Worm (Caenorhabditis elegans) whole organism, L4/young adult: ENCODE results near the gene srh-244.
"Not testable (repeated sequence)": the region's sequence is repeated elsewhere in the genome, so short reads cannot be mapped to it uniquely, and the experiment has no call there.

Experiments used
- W03F9.2 ChIP-seq: fragments of 150-350 bp; optimal IDR thresholded peaks from 2 replicates; lab custom pipeline; 2014; ENCODE audit warnings: missing biosample characterization, missing genetic modification characterization
- dao-5 ChIP-seq: sonication (generic microtip); optimal IDR thresholded peaks from 2 replicates; lab custom pipeline; 2016; ENCODE audit warnings: missing genotype, missing genetic modification characterization, moderate library complexity, missing compliant biosample characterization
- him-1 ChIP-seq: sonication (generic microtip); optimal IDR thresholded peaks from 2 replicates; lab custom pipeline; 2016; ENCODE audit warnings: missing genotype, missing genetic modification reagents, missing genetic modification characterization, missing compliant biosample characterization

The srh-244 gene

ce11 chrV:7337218-7337617, 6.4 kb upstream of the srh-244 start, which contains the start of gene F10G2.7:
TSS of gene F10G2.7 (minus strand) at chrV:7337318.
- TF ChIP-seq him-1 (tag; lab: Kevin White, UChicago); W03F9.2 (tag; lab: Kevin White, UChicago); dao-5: not testable (repeated sequence)

DNA sequence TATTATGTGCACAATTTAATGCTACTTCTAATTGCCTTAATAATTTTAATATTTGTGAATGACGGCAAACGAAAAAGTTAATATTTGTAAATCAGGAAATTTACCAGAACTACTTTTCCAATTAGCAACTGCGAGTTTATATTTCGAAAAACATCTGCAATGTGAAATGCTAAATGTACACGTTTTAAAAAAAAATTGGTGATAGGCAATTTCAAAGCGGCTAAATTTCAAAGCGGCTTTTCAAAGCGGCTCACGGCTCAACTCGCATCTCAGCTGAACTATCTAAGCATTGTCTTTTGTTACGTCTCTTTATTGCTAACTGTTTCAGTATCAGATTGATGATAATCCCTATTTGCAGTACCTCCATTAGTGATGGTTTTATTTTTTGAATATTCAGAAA, 3.8 kb upstream of the srh-244 start, which contains the start of gene srh-187:
srh-187 (minus strand) TSS at position 101 of the 400 bp plus-strand sequence.
- TF ChIP-seq him-1 (tag; lab: Kevin White, UChicago) (no peak), W03F9.2 (tag; lab: Kevin White, UChicago) (no peak), dao-5 (no peak)

- no peak for TF ChIP-seq W03F9.2 (tag; lab: Kevin White, UChicago)
- TF ChIP-seq dao-5 = no peak
- no peak for TF ChIP-seq him-1 (tag; lab: Kevin White, UChicago)
Observed at ce11 chrV:7341942-7342341, 1.7 kb upstream of the srh-244 start, which contains the start of the genes nhr-263 and nhr-148. TSS of gene nhr-263 (minus strand) at chrV:7342042. TSS of gene nhr-148 (plus strand) at chrV:7342156.

DNA sequence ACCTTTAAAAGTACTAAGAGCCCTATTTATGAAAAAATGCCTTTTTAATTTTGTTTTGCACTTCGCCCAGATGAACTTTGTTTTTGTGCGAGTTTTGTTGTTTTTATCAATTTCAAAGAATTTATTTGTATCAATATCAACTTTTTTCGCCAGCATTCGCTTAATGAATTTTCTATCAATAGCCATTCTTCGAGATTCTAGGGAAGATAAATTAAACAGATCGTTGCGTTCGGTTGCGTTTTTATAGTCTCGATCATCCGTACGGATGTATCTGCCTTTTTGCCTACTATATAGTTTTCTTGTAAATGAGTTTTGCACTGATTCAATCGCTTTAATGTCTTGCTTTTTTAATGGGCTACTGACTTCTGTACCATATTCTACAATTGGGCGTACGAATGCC, 1.9 kb downstream of the srh-244 start, which contains the start of gene nhr-147:
nhr-147 (plus strand) TSS at position 301 of the 400 bp plus-strand sequence.
- TF ChIP-seq dao-5; him-1 (tag; lab: Kevin White, UChicago); W03F9.2 (tag; lab: Kevin White, UChicago): not testable (repeated sequence)

DNA sequence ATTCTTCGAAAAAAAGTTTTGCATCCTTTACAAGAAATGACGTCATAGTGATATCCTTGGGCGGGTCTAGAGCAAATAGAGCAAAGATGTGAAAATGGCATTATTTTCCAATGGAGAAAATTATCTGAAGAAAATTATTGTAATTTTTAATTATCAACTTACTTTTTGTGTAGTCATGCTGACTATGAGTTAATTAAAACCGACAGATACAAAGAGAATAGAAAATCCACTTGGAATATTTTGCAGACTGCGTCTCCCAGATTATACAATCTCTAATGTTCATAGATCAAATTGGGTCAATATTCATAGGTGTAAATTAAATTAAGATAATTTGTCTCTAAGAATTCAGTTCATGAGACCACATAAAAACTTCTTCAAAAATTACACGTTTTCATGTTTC, 5.9 kb downstream of the srh-244 start, which contains the start of gene nhr-149:
nhr-149 (minus strand) TSS at position 101 of the 400 bp plus-strand sequence.
- TF ChIP-seq him-1 (tag; lab: Kevin White, UChicago) (no peak), dao-5 (no peak), W03F9.2 (tag; lab: Kevin White, UChicago) (no peak)

ce11 chrV:7352186-7353053, 8.8 kb downstream of the srh-244 start, which contains the start of the genes srh-231 and srh-275:
TSS of gene srh-231 (minus strand) at chrV:7352236.
TSS of gene srh-275 (plus strand) at chrV:7353003.
- TF ChIP-seq W03F9.2 (tag; lab: Kevin White, UChicago) = no peak
- TF ChIP-seq him-1 (tag; lab: Kevin White, UChicago) = no peak
- no peak for TF ChIP-seq dao-5

DNA sequence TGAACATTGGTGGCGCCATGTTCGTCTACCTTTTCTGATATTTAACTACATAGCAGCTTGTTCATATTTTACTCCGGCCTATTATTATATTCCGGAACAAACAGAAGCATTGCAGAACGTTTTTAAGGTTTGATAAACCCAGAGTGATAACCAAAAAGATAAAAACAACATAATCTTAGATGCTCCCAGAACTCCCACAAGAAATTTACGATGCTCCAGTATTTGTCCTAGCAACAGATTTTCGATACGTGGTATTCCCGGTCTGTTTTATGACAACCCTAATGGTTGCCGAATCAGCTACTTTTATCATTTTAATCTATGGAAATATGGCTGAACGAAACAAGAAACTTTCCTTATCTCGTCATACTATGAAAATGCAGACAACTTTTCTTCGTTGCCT, 10.0 kb downstream of the srh-244 start:
- TF ChIP-seq dao-5 (no peak), him-1 (tag; lab: Kevin White, UChicago) (no peak), W03F9.2 (tag; lab: Kevin White, UChicago) (no peak)

- TF ChIP-seq dao-5 = no peak
Observed at ce11 chrV:7355464-7355863, 11.8 kb downstream of the srh-244 start, which contains the start of gene tag-293. TSS of gene tag-293 (minus strand) at chrV:7355564.

- no peak for TF ChIP-seq W03F9.2 (tag; lab: Kevin White, UChicago)
Observed at ce11 chrV:7356684-7357083, 13.1 kb downstream of the srh-244 start, which contains the start of gene C03G6.21. TSS of gene C03G6.21 (minus strand) at chrV:7356784.

- TF ChIP-seq dao-5 = no peak
- TF ChIP-seq him-1 (tag; lab: Kevin White, UChicago) = no peak
- TF ChIP-seq W03F9.2 (tag; lab: Kevin White, UChicago) = no peak
Observed at ce11 chrV:7357132-7357531, 13.5 kb downstream of the srh-244 start, which contains the start of gene C03G6.6. TSS of gene C03G6.6 (plus strand) at chrV:7357432.

- TF ChIP-seq W03F9.2 (tag; lab: Kevin White, UChicago) (no peak), him-1 (tag; lab: Kevin White, UChicago) (no peak), dao-5 (no peak)
Observed at ce11 chrV:7361673-7362072, 18.1 kb downstream of the srh-244 start, which contains the start of gene cyp-35A1. TSS of gene cyp-35A1 (minus strand) at chrV:7361773.

ce11 chrV:7364059-7364458, 20.4 kb downstream of the srh-244 start, which contains the start of gene cyp-35A2:
TSS of gene cyp-35A2 (minus strand) at chrV:7364182.
- no peak for TF ChIP-seq W03F9.2 (tag; lab: Kevin White, UChicago)
- TF ChIP-seq dao-5 = no peak
- TF ChIP-seq him-1 (tag; lab: Kevin White, UChicago) = no peak

DNA sequence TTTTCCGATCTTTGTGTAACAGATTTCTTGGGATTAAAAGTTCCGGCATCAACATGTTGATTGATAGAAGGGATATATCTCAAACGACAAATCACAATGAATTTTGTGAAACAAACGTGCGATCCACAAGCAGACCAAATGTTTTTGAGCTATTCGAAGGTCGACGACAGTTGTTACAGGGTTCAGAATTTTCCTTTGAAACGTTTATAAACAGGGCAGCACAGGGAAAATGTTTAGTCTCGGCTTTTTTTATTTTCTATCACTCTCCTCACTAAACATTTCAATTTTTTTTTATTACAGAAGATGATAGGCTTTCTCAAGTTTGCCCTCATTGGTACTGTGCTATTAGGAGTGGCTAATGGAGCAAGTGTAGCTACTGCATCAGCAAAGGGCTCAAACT, 21.3 kb downstream of the srh-244 start, which contains the start of gene exc-13:
exc-13 (plus strand) TSS at position 301 of the 400 bp plus-strand sequence.
- TF ChIP-seq him-1 (tag; lab: Kevin White, UChicago) (no peak), W03F9.2 (tag; lab: Kevin White, UChicago) (no peak), dao-5 (no peak)

ce11 chrV:7369578-7369977, 26.0 kb downstream of the srh-244 start, which contains the start of gene srj-14:
TSS of gene srj-14 (plus strand) at chrV:7369708.
- TF ChIP-seq him-1 (tag; lab: Kevin White, UChicago) (no peak), dao-5 (no peak), W03F9.2 (tag; lab: Kevin White, UChicago) (no peak)
